Fruit fly (Drosophila melanogaster) whole organism, embryonic: Measurements from ENCODE around the gene Rab9.

Experiments
- Asciz ChIP-seq: fragments of 200-800 bp; sonication (Bioruptor generic); optimal IDR thresholded peaks from 2 replicates; lab custom pipeline; 2017; ENCODE audit warnings: missing biosample characterization, mild to moderate bottlenecking, missing genetic modification characterization, missing genetic modification reagents
- CG10147 ChIP-seq: fragments of 200-800 bp; sonication (Bioruptor generic); optimal IDR thresholded peaks from 2 replicates; lab custom pipeline; 2019; ENCODE audit warnings: missing biosample characterization, mild to moderate bottlenecking, missing genetic modification characterization, moderate library complexity
- CG10654 ChIP-seq: fragments of 200-800 bp; sonication (Bioruptor generic); optimal IDR thresholded peaks from 2 replicates; lab custom pipeline; 2016; ENCODE audit warnings: missing biosample characterization, missing genetic modification characterization
- CG11085 ChIP-seq: fragments of 200-800 bp; sonication (Bioruptor generic); IDR thresholded peaks from 2 replicates; pipeline ENCODE4 v1.3.6; 2022; ENCODE audit warnings: missing biosample characterization, missing genetic modification characterization
- CG12391 ChIP-seq: fragments of 200-800 bp; sonication (Bioruptor generic); optimal IDR thresholded peaks from 3 replicates; lab custom pipeline; 2018; ENCODE audit warnings: missing biosample characterization, mild to moderate bottlenecking, missing genetic modification characterization, moderate library complexity
- CG12769 ChIP-seq: fragments of 200-800 bp; sonication (Bioruptor generic); optimal IDR thresholded peaks from 2 replicates; lab custom pipeline; 2019; ENCODE audit warnings: missing biosample characterization, mild to moderate bottlenecking, missing genetic modification characterization, moderate library complexity
- CG18764 ChIP-seq: fragments of 200-800 bp; sonication (Bioruptor generic); optimal IDR thresholded peaks from 3 replicates; lab custom pipeline; 2016; ENCODE audit warnings: missing biosample characterization, missing genetic modification characterization
- CG3163 ChIP-seq: fragments of 200-800 bp; sonication (Bioruptor generic); optimal IDR thresholded peaks from 3 replicates; lab custom pipeline; 2016; ENCODE audit warnings: missing biosample characterization, missing genetic modification characterization
- CG4617 ChIP-seq: fragments of 200-800 bp; sonication (Bioruptor generic); optimal IDR thresholded peaks from 3 replicates; lab custom pipeline; 2016; ENCODE audit warnings: missing biosample characterization, missing genetic modification characterization, borderline replicate concordance
- CG6689 ChIP-seq: fragments of 200-800 bp; sonication (Bioruptor generic); IDR thresholded peaks from 2 replicates; pipeline ENCODE4 v1.3.6; 2022; ENCODE audit warnings: missing biosample characterization, missing genetic modification characterization
- CG7357 ChIP-seq: fragments of 200-800 bp; sonication (Bioruptor generic); IDR thresholded peaks from 3 replicates; pipeline ENCODE4 v1.3.6; 2022; ENCODE audit warnings: missing biosample characterization, missing genetic modification characterization
- CG8089 ChIP-seq: fragments of 200-800 bp; sonication (Bioruptor generic); optimal IDR thresholded peaks from 3 replicates; lab custom pipeline; 2016; ENCODE audit warnings: missing biosample characterization, missing genetic modification characterization
- Chrac-16 ChIP-seq: fragments of 200-800 bp; sonication (Bioruptor generic); optimal IDR thresholded peaks from 3 replicates; lab custom pipeline; 2016; ENCODE audit warnings: missing biosample characterization, missing genetic modification characterization
- D19A ChIP-seq: fragments of 200-800 bp; optimal IDR thresholded peaks from 3 replicates; lab custom pipeline; 2019; ENCODE audit warnings: missing biosample characterization, mild to moderate bottlenecking, missing genetic modification characterization, moderate library complexity
- Dek ChIP-seq: fragments of 200-800 bp; sonication (Bioruptor generic); optimal IDR thresholded peaks from 3 replicates; lab custom pipeline; 2019; ENCODE audit warnings: missing biosample characterization, mild to moderate bottlenecking, missing genetic modification characterization, moderate library complexity
- Dip2 ChIP-seq: fragments of 200-800 bp; sonication (Bioruptor generic); IDR thresholded peaks from 2 replicates; pipeline ENCODE4 v1.3.6; 2022; ENCODE audit warnings: missing biosample characterization, missing genetic modification characterization
- Dll ChIP-seq: fragments of 200-800 bp; sonication (Bioruptor generic); IDR thresholded peaks from 4 replicates; pipeline ENCODE4 v1.3.6; 2022; ENCODE audit warnings: missing biosample characterization, missing genetic modification characterization; ENCODE audit not compliant: partially characterized antibody
- Dp ChIP-seq: fragments of 200-800 bp; sonication (Bioruptor generic); optimal IDR thresholded peaks from 2 replicates; lab custom pipeline; 2018; ENCODE audit warnings: missing biosample characterization, mild to moderate bottlenecking, missing genetic modification characterization, moderate library complexity
- Gsc ChIP-seq: fragments of 200-800 bp; sonication (Bioruptor generic); IDR thresholded peaks from 2 replicates; pipeline ENCODE4 v1.3.6; 2022; ENCODE audit warnings: missing biosample characterization, missing genetic modification characterization
- HLH3B ChIP-seq: fragments of 200-800 bp; sonication (Bioruptor generic); IDR thresholded peaks from 2 replicates; pipeline ENCODE4 v1.3.6; 2022; ENCODE audit warnings: missing biosample characterization, missing genetic modification characterization
- Hr51 ChIP-seq, 2 experiments: fragments of 200-800 bp; sonication (Bioruptor generic); optimal IDR thresholded peaks; 2 replicates in 1 of 2; 3 replicates in 1 of 2; lab custom pipeline; 2016 to 2018; ENCODE audit warnings: missing biosample characterization in 2 of 2, missing genetic modification characterization in 2 of 2, mild to moderate bottlenecking in 1 of 2, moderate library complexity in 1 of 2
- NC2β ChIP-seq: fragments of 200-800 bp; sonication (Bioruptor generic); optimal IDR thresholded peaks from 2 replicates; lab custom pipeline; 2016; ENCODE audit warnings: missing biosample characterization, missing genetic modification characterization
- Oaz ChIP-seq: fragments of 200-800 bp; sonication (Bioruptor generic); IDR thresholded peaks from 2 replicates; pipeline ENCODE4 v1.3.6; 2022; ENCODE audit warnings: missing biosample characterization, missing genetic modification characterization
- Ravus ChIP-seq: fragments of 200-800 bp; sonication (Bioruptor generic); IDR thresholded peaks from 2 replicates; pipeline ENCODE4 v1.3.6; 2022; ENCODE audit warnings: missing biosample characterization, missing genetic modification characterization
- Tbp ChIP-seq: fragments of >200 bp; optimal IDR thresholded peaks from 2 replicates; lab custom pipeline; 2018; ENCODE audit warnings: missing biosample characterization, missing genetic modification characterization
- abd-A ChIP-seq: fragments of 200-800 bp; sonication (Bioruptor generic); optimal IDR thresholded peaks from 3 replicates; lab custom pipeline; 2019; ENCODE audit warnings: missing biosample characterization, mild to moderate bottlenecking, missing genetic modification characterization, moderate library complexity
- ato ChIP-seq: fragments of 200-800 bp; sonication (Bioruptor generic); IDR thresholded peaks from 2 replicates; pipeline ENCODE4 v1.3.6; 2022; ENCODE audit warnings: missing biosample characterization, missing genetic modification characterization; ENCODE audit not compliant: partially characterized antibody
- bcd ChIP-seq: fragments of 200-800 bp; sonication (Bioruptor generic); optimal IDR thresholded peaks from 2 replicates; lab custom pipeline; 2017; ENCODE audit warnings: missing biosample characterization, mild to moderate bottlenecking, missing genetic modification characterization
- bowl ChIP-seq: fragments of 200-800 bp; sonication (Bioruptor generic); IDR thresholded peaks from 2 replicates; pipeline ENCODE4 v1.3.6; 2022; ENCODE audit warnings: missing biosample characterization, missing genetic modification characterization
- chinmo ChIP-seq: fragments of 200-800 bp; sonication (Bioruptor generic); IDR thresholded peaks from 4 replicates; pipeline ENCODE4 v1.3.6; 2022; ENCODE audit warnings: missing biosample characterization, missing genetic modification characterization; ENCODE audit not compliant: partially characterized antibody
- ci ChIP-seq: fragments of 200-800 bp; sonication (Bioruptor generic); IDR thresholded peaks from 3 replicates; pipeline ENCODE4 v1.3.6; 2022; ENCODE audit warnings: missing biosample characterization, missing genetic modification characterization
- crc ChIP-seq: fragments of 200-800 bp; sonication (Bioruptor generic); optimal IDR thresholded peaks from 2 replicates; lab custom pipeline; 2016; ENCODE audit warnings: missing biosample characterization, missing genetic modification characterization
- crol ChIP-seq: fragments of 200-800 bp; sonication (Bioruptor generic); IDR thresholded peaks from 2 replicates; pipeline ENCODE4 v1.3.6; 2022; ENCODE audit warnings: missing biosample characterization, missing genetic modification characterization
- dmrt11E ChIP-seq: fragments of 200-800 bp; sonication (Bioruptor generic); optimal IDR thresholded peaks from 3 replicates; lab custom pipeline; 2018; ENCODE audit warnings: missing biosample characterization, mild to moderate bottlenecking, missing genetic modification characterization, moderate library complexity
- dpn ChIP-seq, 2 experiments: fragments of 200-800 bp; sonication (Bioruptor generic); optimal IDR thresholded peaks; 3 replicates each; lab custom pipeline; 2016; ENCODE audit warnings: missing biosample characterization in 2 of 2, missing genetic modification characterization in 2 of 2
- nmo ChIP-seq: fragments of 200-800 bp; sonication (Bioruptor generic); optimal IDR thresholded peaks from 2 replicates; lab custom pipeline; 2018; ENCODE audit warnings: missing biosample characterization, mild to moderate bottlenecking, missing genetic modification characterization, moderate library complexity
- nom ChIP-seq: fragments of 200-800 bp; sonication (Bioruptor generic); optimal IDR thresholded peaks from 2 replicates; lab custom pipeline; 2017; ENCODE audit warnings: missing biosample characterization, missing genetic modification characterization, mild to moderate bottlenecking, moderate library complexity, missing genetic modification reagents
- row ChIP-seq: fragments of 200-800 bp; sonication (Bioruptor generic); IDR thresholded peaks from 3 replicates; pipeline ENCODE4 v1.3.6; 2022; ENCODE audit warnings: missing biosample characterization, missing genetic modification characterization
- sd ChIP-seq: fragments of 200-800 bp; sonication (Bioruptor generic); optimal IDR thresholded peaks from 3 replicates; lab custom pipeline; 2018; ENCODE audit warnings: missing biosample characterization, mild to moderate bottlenecking, missing genetic modification characterization, moderate library complexity
- sens ChIP-seq: fragments of 200-800 bp; sonication (Bioruptor generic); peaks from one replicate; lab custom pipeline; 2016; ENCODE audit warnings: missing biosample characterization, missing genetic modification characterization
- sna ChIP-seq: fragments of 200-800 bp; sonication (Bioruptor generic); IDR thresholded peaks from 2 replicates; pipeline ENCODE4 v1.3.6; 2022; ENCODE audit warnings: missing biosample characterization, missing genetic modification characterization; ENCODE audit not compliant: partially characterized antibody
- vfl ChIP-seq: fragments of 200-800 bp; sonication (Bioruptor generic); optimal IDR thresholded peaks from 2 replicates; lab custom pipeline; 2016; ENCODE audit warnings: missing biosample characterization, missing genetic modification characterization
- yki ChIP-seq: fragments of >200 bp; optimal IDR thresholded peaks from 3 replicates; lab custom pipeline; 2018

Gene Rab9

dm6 chr2L:19453381-19453780 lies 21.0 kb downstream of the Rab9 start, which contains the start of gene Top2 (continued):
- peak; percentile 23 for TF ChIP-seq CG12769 (tag; lab: Kevin White, UChicago)
- no peak for TF ChIP-seq Tbp (GFP tag; lab: Kevin White, UChicago)
- peak; percentile 44 for TF ChIP-seq sna (GFP tag; lab: Robert Waterston, UW)
- TF ChIP-seq Dip2 (GFP tag; lab: Robert Waterston, UW): no peak
- TF ChIP-seq dpn (GFP tag; optimal IDR thresholded peaks at IDR 0.05; lab: Kevin White, UChicago): peak; percentile 50 to 70
- peak; percentile 6 for TF ChIP-seq sd
- TF ChIP-seq CG3163: no peak
- TF ChIP-seq CG6689: no peak
- peak; percentile 21 for TF ChIP-seq yki (lab: Kevin White, UChicago)
- TF ChIP-seq Dll (GFP tag; lab: Robert Waterston, UW): peak; percentile 80
- peak; percentile 57 for TF ChIP-seq CG12391 (tag; lab: Kevin White, UChicago)
- no peak for TF ChIP-seq Asciz
- TF ChIP-seq HLH3B (GFP tag; lab: Robert Waterston, UW): no peak
- TF ChIP-seq dmrt11E: peak; percentile 8
- TF ChIP-seq bcd (GFP tag; lab: Kevin White, UChicago): peak; percentile 44
- TF ChIP-seq CG7357 (GFP tag; lab: Robert Waterston, UW): no peak
- peak; percentile 82 for TF ChIP-seq CG4617 (GFP tag; lab: Kevin White, UChicago)
- no peak for TF ChIP-seq crol (GFP tag; lab: Robert Waterston, UW)
- TF ChIP-seq crc (GFP tag; lab: Kevin White, UChicago): no peak
- TF ChIP-seq Ravus (GFP tag; lab: Robert Waterston, UW): no peak
- peak; percentile 33 for TF ChIP-seq NC2β (GFP tag; lab: Kevin White, UChicago)
- TF ChIP-seq Gsc (GFP tag; lab: Robert Waterston, UW): no peak
- TF ChIP-seq Dek (tag; lab: Kevin White, UChicago): peak; percentile 54
- TF ChIP-seq CG10654 (GFP tag; lab: Kevin White, UChicago): peak; percentile 5
- TF ChIP-seq CG10147 (GFP tag; lab: Kevin White, UChicago): peak; percentile 22
- no peak for TF ChIP-seq Chrac-16 (GFP tag; lab: Kevin White, UChicago)
- TF ChIP-seq ato (GFP tag; lab: Robert Waterston, UW): peak; percentile 80
- peak; percentile 68 for TF ChIP-seq Dp
- TF ChIP-seq, all 482 proteins: peak for 207

dm6 chr2L:19454070-19454751 lies 21.8 kb downstream of the Rab9 start, which contains the start of gene CG10026:
Gene CG10026 (plus strand): TSS chr2L:19454256.
- TF ChIP-seq row (no peak), abd-A (tag; lab: Kevin White, UChicago) (no peak), CG8089 (no peak), D19A (tag; lab: Kevin White, UChicago) (peak; percentile 89), vfl (GFP tag; lab: Kevin White, UChicago) (no peak), chinmo (GFP tag; lab: Robert Waterston, UW) (0 out of 4 replicates have a peak, but pooled peaks have one; percentile 45), CG18764 (GFP tag; lab: Kevin White, UChicago) (no peak), nmo (GFP tag; lab: Kevin White, UChicago) (no peak), nom (peak; percentile 15), Oaz (GFP tag; lab: Robert Waterston, UW) (no peak), sna (GFP tag; lab: Robert Waterston, UW) (no peak), ci (GFP tag; lab: Robert Waterston, UW) (no peak), sens (GFP tag; lab: Kevin White, UChicago) (peak; percentile 23), Hr51 (GFP tag; optimal IDR thresholded peaks at IDR 0.05; lab: Kevin White, UChicago) (no peak), bowl (GFP tag; lab: Robert Waterston, UW) (no peak), CG11085 (GFP tag; lab: Robert Waterston, UW) (no peak)
